Fruit fly (Drosophila melanogaster) whole organism, embryonic: ENCODE results near the gene CG13471.

ENCODE experiments used
- CG14441 ChIP-seq: fragments of 200-800 bp; sonication (Bioruptor generic); IDR thresholded peaks from 2 replicates; pipeline ENCODE4 v1.3.6; 2022; ENCODE audit warnings: missing biosample characterization, missing genetic modification characterization
- CG4730 ChIP-seq: fragments of 200-800 bp; sonication (Bioruptor generic); IDR thresholded peaks from 2 replicates; pipeline ENCODE4 v1.3.6; 2022; ENCODE audit warnings: missing biosample characterization, missing genetic modification characterization
- CG7357 ChIP-seq: fragments of 200-800 bp; sonication (Bioruptor generic); IDR thresholded peaks from 3 replicates; pipeline ENCODE4 v1.3.6; 2022; ENCODE audit warnings: missing biosample characterization, missing genetic modification characterization
- Hsf ChIP-seq: fragments of 200-800 bp; sonication (Bioruptor generic); optimal IDR thresholded peaks from 3 replicates; lab custom pipeline; 2016; ENCODE audit warnings: missing biosample characterization, missing genetic modification characterization
- Rx ChIP-seq: fragments of 200-800 bp; sonication (Bioruptor generic); IDR thresholded peaks from 2 replicates; pipeline ENCODE4 v1.3.6; 2022; ENCODE audit warnings: missing biosample characterization, missing genetic modification characterization

DNA sequence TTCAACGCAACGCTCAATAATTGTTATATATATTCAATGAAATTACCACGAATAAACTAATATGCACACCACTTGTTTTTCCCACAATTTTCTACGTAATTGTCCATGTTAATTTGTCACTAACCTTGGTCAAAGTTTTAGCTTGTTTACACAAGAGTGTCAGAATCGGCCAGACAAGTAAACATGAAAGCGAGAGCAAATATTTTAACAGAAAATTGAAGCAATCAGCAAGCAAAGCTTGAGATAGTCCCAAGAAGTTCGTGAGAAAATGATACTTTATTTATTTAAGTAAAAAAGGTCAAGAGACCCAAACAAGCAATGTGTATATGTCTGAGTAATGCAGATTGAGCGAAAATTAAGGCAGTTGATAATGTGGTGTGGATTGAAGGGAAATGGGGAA is 25.3 kb downstream of the CG13471 start:
- TF ChIP-seq CG7357 (GFP tag; lab: Robert Waterston, UW) (no peak), Rx (no peak), CG4730 (GFP tag; lab: Robert Waterston, UW) (0 out of 2 replicates have a peak, but pooled peaks have one; percentile 6), Hsf (no peak), CG14441 (0 out of 2 replicates have a peak, but pooled peaks have one; percentile 32)
